Worm (Caenorhabditis elegans): ENCODE data around the gene E01G4.3.

E01G4.3 gene

DNA sequence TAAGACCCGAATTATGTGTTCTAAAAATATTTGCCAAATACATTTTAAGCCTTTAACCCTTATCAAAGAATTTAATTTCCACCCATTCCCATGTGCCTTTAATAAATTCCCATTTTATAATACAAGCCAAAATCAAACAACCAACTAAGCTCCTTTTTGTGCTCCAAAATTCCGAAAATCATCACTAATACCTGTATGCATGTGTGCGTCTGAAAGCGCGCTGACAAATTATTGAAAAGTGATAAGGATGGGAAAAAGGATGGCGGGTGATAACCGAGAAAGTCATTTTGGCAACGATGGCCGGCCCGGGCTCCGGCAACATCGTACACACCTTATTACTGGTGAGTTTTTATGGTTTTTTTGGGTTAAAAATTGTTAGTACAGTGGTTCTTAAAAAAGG is 38.1 kb upstream of the E01G4.3 start, which contains the start of gene nep-17:
nep-17 (plus strand) TSS at position 285 of the 400 bp plus-strand sequence.
- TF ChIP-seq hmg-1.2 (GFP tag; IDR thresholded peaks at IDR 0.05) (no peak), nhr-80 (tag; optimal IDR thresholded peaks at IDR 0.05) (peak; percentile 68)

DNA sequence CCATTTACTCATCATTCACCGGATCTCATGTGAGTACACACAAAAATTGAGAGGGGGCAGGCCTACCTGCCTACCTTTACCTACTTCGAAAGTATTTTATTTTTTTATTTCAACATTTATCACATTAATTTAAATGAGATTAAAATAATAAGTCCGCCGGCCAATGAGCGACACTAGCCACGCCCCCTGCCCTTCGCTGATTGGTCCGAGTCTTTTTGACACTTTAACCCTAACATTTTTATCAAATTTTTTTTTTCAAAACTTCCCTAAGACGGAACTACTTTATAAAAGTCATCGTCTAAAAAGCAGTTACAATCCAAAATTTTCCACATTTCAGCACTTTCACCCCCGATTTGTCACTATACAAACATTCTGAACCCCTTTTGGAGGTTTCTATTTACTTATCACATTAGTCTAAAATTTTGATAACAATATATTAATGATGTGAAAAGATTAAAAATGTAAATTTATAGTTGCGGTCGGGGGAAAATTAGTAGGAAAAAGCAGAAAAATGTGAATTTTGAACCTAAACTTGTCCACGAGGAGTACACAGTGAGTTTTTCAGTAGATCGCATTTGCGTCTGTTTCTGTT is 36.7 kb upstream of the E01G4.3 start:
- TF ChIP-seq dpff-1 (tag; optimal IDR thresholded peaks at IDR 0.05) (no peak), nhr-80 (tag; optimal IDR thresholded peaks at IDR 0.05) (peak; percentile 9), rec-8 (tag; optimal IDR thresholded peaks at IDR 0.05) (no peak), D2030.7 (GFP tag; IDR thresholded peaks at IDR 0.05) (no peak), ceh-58 (GFP tag; IDR thresholded peaks at IDR 0.05) (no peak), lsl-1 (GFP tag; optimal IDR thresholded peaks at IDR 0.05) (no peak), ceh-79 (tag; optimal IDR thresholded peaks at IDR 0.05) (no peak), hsf-1 (GFP tag; IDR thresholded peaks at IDR 0.05) (no peak)

DNA sequence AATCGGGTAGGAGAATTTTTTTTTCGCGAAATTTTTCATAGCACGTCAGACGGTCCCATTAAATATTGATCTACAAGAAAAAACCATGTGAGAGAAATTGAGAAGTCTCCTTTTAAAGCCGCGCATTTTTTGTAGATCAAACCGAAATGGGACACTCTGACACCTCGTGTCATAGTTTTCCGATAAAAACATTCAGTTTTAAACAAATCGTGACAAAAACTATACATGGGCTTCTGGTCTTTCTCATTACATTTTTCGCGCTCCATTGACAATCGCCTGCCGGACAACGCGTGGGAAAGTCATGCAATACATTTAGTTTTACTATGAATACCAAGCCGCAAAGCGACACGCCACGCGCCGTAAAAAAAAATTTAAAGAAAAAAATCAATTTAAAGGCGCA is 36.0 kb upstream of the E01G4.3 start:
- TF ChIP-seq F22D6.2 (tag; optimal IDR thresholded peaks at IDR 0.05), result no peak
- no peak for TF ChIP-seq atf-7 (tag; optimal IDR thresholded peaks at IDR 0.05)
- no peak for TF ChIP-seq egl-44 (GFP tag; IDR thresholded peaks at IDR 0.05)
- no peak for TF ChIP-seq lin-35 (GFP tag; optimal IDR thresholded peaks at IDR 0.05)
- no peak for TF ChIP-seq ama-1 (optimal IDR thresholded peaks at IDR 0.05)
- no peak for TF ChIP-seq ama-1 (GFP tag; optimal IDR thresholded peaks at IDR 0.05)
- TF ChIP-seq let-526 (GFP tag; IDR thresholded peaks at IDR 0.05), result no peak
- TF ChIP-seq lsy-27 (tag; optimal IDR thresholded peaks at IDR 0.05; ENCODE audit: borderline replicate concordance, insufficient read depth), result no peak
- no peak for TF ChIP-seq C06A6.2 (GFP tag; conservative IDR thresholded peaks at IDR 0.05)
- no peak for TF ChIP-seq lsl-1 (GFP tag; optimal IDR thresholded peaks at IDR 0.05)
- TF ChIP-seq lin-40 (tag; optimal IDR thresholded peaks at IDR 0.05), result no peak
- TF ChIP-seq snpc-1.1 (tag; optimal IDR thresholded peaks at IDR 0.05; ENCODE audit: insufficient read depth), result no peak

DNA sequence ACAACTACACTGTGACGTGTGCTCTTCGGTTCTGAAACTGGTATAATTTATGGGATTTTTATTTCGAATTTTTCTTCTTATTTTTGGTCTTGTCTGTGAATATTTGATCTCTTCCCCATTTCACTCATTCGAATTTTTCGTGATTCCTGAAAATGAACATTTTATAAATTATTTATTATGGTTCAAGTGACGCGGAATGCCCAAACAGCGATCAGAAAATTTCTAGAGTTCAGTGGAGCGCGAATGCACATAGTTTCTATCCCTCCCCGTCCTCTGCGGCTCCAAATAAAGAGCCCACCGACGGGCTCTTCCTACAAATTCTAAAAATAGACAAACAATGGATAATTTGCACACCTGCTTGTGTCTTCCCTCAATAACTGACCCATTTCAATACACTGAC is 34.3 kb upstream of the E01G4.3 start, which contains the start of gene F54F11.1:
F54F11.1 (plus strand) TSS at position 301 of the 400 bp plus-strand sequence.
- TF ChIP-seq C06A6.2 (GFP tag; conservative IDR thresholded peaks at IDR 0.05) (no peak), egl-18 (GFP tag; IDR thresholded peaks at IDR 0.05) (no peak), xnd-1 (tag; optimal IDR thresholded peaks at IDR 0.05) (no peak), F49E8.2 (tag; optimal IDR thresholded peaks at IDR 0.05; ENCODE audit: insufficient read depth) (no peak), lsy-27 (tag; optimal IDR thresholded peaks at IDR 0.05; ENCODE audit: borderline replicate concordance, insufficient read depth) (no peak), mcd-1 (GFP tag; IDR thresholded peaks at IDR 0.05) (no peak), mxl-1 (tag; optimal IDR thresholded peaks at IDR 0.05) (no peak), hsf-1 (GFP tag; IDR thresholded peaks at IDR 0.05) (no peak), sdz-38 (tag; optimal IDR thresholded peaks at IDR 0.05) (no peak), ceh-91 (GFP tag; IDR thresholded peaks at IDR 0.05) (no peak), sptf-2 (GFP tag; optimal IDR thresholded peaks at IDR 0.05) (no peak), ama-1 (optimal IDR thresholded peaks at IDR 0.05) (no peak), ama-1 (GFP tag; optimal IDR thresholded peaks at IDR 0.05) (no peak), pbrm-1 (GFP tag; IDR thresholded peaks at IDR 0.05) (no peak), snpc-1.3 (tag; optimal IDR thresholded peaks at IDR 0.05; ENCODE audit: insufficient read depth) (no peak), ztf-25 (GFP tag; IDR thresholded peaks at IDR 0.05) (no peak)

DNA sequence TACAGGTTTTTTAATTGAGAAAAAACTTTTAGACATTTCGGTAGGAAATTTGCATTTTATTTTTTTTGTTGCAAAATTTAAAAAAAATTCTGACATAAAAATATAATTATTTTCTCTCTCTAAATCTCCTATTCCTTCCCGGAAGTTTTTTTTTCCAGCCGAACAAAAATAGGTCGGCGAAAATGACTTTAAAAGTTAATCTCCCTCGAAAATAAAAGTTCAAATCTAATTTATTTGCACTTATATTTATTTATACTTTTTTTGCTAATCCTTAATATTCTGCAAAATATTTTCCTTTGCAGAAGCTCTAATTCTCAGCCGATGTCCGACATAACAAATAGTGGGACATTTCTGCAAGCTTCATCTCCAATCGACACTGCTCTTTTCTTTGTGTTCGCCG is 32.2 kb upstream of the E01G4.3 start, which contains the start of gene F45H10.5:
F45H10.5 (plus strand) TSS at position 301 of the 400 bp plus-strand sequence.
- TF ChIP-seq sptf-2 (GFP tag; optimal IDR thresholded peaks at IDR 0.05), result no peak
- no peak for TF ChIP-seq pbrm-1 (GFP tag; IDR thresholded peaks at IDR 0.05)
- TF ChIP-seq unc-130 (GFP tag; optimal IDR thresholded peaks at IDR 0.05), result no peak
- no peak for TF ChIP-seq ceh-58 (GFP tag; IDR thresholded peaks at IDR 0.05)
